Worm (Caenorhabditis elegans): Measurements from ENCODE around the gene T10B5.10.
A peak's percentile ranks its signal among the peaks of the same experiment; 100 is the strongest.

Gene T10B5.10

ce11 chrV:1804645-1805559 lies 51.2 kb downstream of the T10B5.10 start, which contains the start of the genes hsp-16.2 and hsp-16.41 (continued):
- TF ChIP-seq snu-23 (GFP tag; optimal IDR thresholded peaks at IDR 0.05) (peak; percentile 80), nhr-20 (tag; optimal IDR thresholded peaks at IDR 0.05) (peak; percentile 73), lsy-2 (tag; optimal IDR thresholded peaks at IDR 0.05) (peak in 1 of 2 experiments; percentile 39), nhr-77 (tag; optimal IDR thresholded peaks at IDR 0.05) (no peak), lin-13 (GFP tag; optimal IDR thresholded peaks at IDR 0.05) (no peak), sup-37 (GFP tag; optimal IDR thresholded peaks at IDR 0.05) (no peak), nhr-237 (tag; optimal IDR thresholded peaks at IDR 0.05) (no peak), grh-1 (GFP tag; IDR thresholded peaks at IDR 0.05) (no peak), nhr-71 (tag; optimal IDR thresholded peaks at IDR 0.05) (peak; percentile 79), fkh-8 (tag; optimal IDR thresholded peaks at IDR 0.05) (peak; percentile 92), xbp-1 (tag; optimal IDR thresholded peaks at IDR 0.05) (peak; percentile 32), dpl-1 (GFP tag; optimal IDR thresholded peaks at IDR 0.05) (peak in 2 of 3 experiments; percentile 30 to 50), mdl-1 (tag; optimal IDR thresholded peaks at IDR 0.05) (peak in 1 of 2 experiments; percentile 52), C16A3.4 (tag; optimal IDR thresholded peaks at IDR 0.05) (no peak), hlh-17 (GFP tag; optimal IDR thresholded peaks at IDR 0.05; ENCODE audit: borderline replicate concordance) (no peak), C34B4.2 (tag; optimal IDR thresholded peaks at IDR 0.05) (no peak), irx-1 (tag; optimal IDR thresholded peaks at IDR 0.05) (no peak), ces-1 (GFP tag; optimal IDR thresholded peaks at IDR 0.05) (no peak), ceh-8 (GFP tag; optimal IDR thresholded peaks at IDR 0.05) (no peak), unc-98 (GFP tag; IDR thresholded peaks at IDR 0.05) (no peak), nhr-11 (tag; optimal IDR thresholded peaks at IDR 0.05) (no peak), egl-27 (tag; optimal IDR thresholded peaks at IDR 0.05) (no peak), fos-1 (tag; optimal IDR thresholded peaks at IDR 0.05) (no peak), fkh-4 (tag; optimal IDR thresholded peaks at IDR 0.05; ENCODE audit: borderline replicate concordance) (no peak), mab-9 (GFP tag; IDR thresholded peaks at IDR 0.05) (no peak), isw-1 (GFP tag; IDR thresholded peaks at IDR 0.05) (0 out of 2 replicates have a peak, but pooled peaks have one; percentile 20), unc-62 (GFP tag; optimal IDR thresholded peaks at IDR 0.05) (no peak), F16B12.6 (tag; optimal IDR thresholded peaks at IDR 0.05) (no peak), mef-2 (tag; optimal IDR thresholded peaks at IDR 0.05) (peak; percentile 63), aly-2 (tag; optimal IDR thresholded peaks at IDR 0.05) (no peak), lin-14 (GFP tag; optimal IDR thresholded peaks at IDR 0.05) (peak; percentile 94), aha-1 (tag; optimal IDR thresholded peaks at IDR 0.05) (peak; percentile 13), alr-1 (tag; optimal IDR thresholded peaks at IDR 0.05; ENCODE audit: borderline replicate concordance) (no peak), sox-4 (tag; optimal IDR thresholded peaks at IDR 0.05) (peak; percentile 24), nhr-47 (tag; optimal IDR thresholded peaks at IDR 0.05) (peak; percentile 60), pag-3 (tag; optimal IDR thresholded peaks at IDR 0.05; ENCODE audit: borderline replicate concordance, insufficient read depth) (no peak), Y116A8C.19 (tag; optimal IDR thresholded peaks at IDR 0.05; ENCODE audit: borderline replicate concordance) (no peak), efl-3 (GFP tag; optimal IDR thresholded peaks at IDR 0.05) (no peak), lir-3 (tag; optimal IDR thresholded peaks at IDR 0.05; ENCODE audit: poor library complexity) (no peak), rnt-1 (tag; optimal IDR thresholded peaks at IDR 0.05) (peak; percentile 29), C04F5.9 (tag; optimal IDR thresholded peaks at IDR 0.05) (no peak), sptf-1 (tag; optimal IDR thresholded peaks at IDR 0.05) (no peak), unc-86 (tag; optimal IDR thresholded peaks at IDR 0.05) (peak; percentile 67), nhr-84 (tag; optimal IDR thresholded peaks at IDR 0.05) (no peak), mep-1 (tag; optimal IDR thresholded peaks at IDR 0.05) (peak; percentile 56), tbx-2 (tag; optimal IDR thresholded peaks at IDR 0.05) (peak; percentile 10), ceh-82 (tag; optimal IDR thresholded peaks at IDR 0.05) (peak in 1 of 3 experiments; percentile 46)

Data from whole organism, L1 larva.